Fruit fly (Drosophila melanogaster) whole organism, prepupa: ENCODE measurements around the gene CG10725.

ENCODE experiments used
- Blimp-1 ChIP-seq: fragments of 200-800 bp; sonication (Bioruptor generic); optimal IDR thresholded peaks from 3 replicates; lab custom pipeline; 2017; ENCODE audit warnings: missing biosample characterization, missing genetic modification characterization, mild to moderate bottlenecking, moderate library complexity, missing genetic modification reagents
- CG10669 ChIP-seq: fragments of 200-800 bp; sonication (Bioruptor generic); optimal IDR thresholded peaks from 3 replicates; lab custom pipeline; 2018; ENCODE audit warnings: missing biosample characterization, mild to moderate bottlenecking, missing genetic modification characterization, moderate library complexity
- CG11294 ChIP-seq: fragments of 200-800 bp; sonication (Bioruptor generic); IDR thresholded peaks from 2 replicates; pipeline ENCODE4 v1.3.6; 2022; ENCODE audit warnings: missing biosample characterization, missing genetic modification characterization
- CG11762 ChIP-seq: fragments of 200-800 bp; sonication (Bioruptor generic); optimal IDR thresholded peaks from 3 replicates; lab custom pipeline; 2016; ENCODE audit warnings: missing biosample characterization, missing genetic modification characterization; ENCODE audit not compliant: insufficient read depth
- CG11902 ChIP-seq: fragments of 200-800 bp; sonication (Bioruptor generic); optimal IDR thresholded peaks from 3 replicates; lab custom pipeline; 2016; ENCODE audit warnings: missing biosample characterization, missing genetic modification characterization
- CG15336 ChIP-seq: fragments of 200-800 bp; sonication (Bioruptor generic); IDR thresholded peaks from 2 replicates; pipeline ENCODE4 v1.3.6; 2022; ENCODE audit warnings: missing biosample characterization, missing genetic modification characterization
- CG3032 ChIP-seq: fragments of 200-800 bp; optimal IDR thresholded peaks from 2 replicates; lab custom pipeline; 2019; ENCODE audit warnings: missing biosample characterization, mild to moderate bottlenecking, missing genetic modification characterization, moderate library complexity
- CG31627 ChIP-seq: fragments of 200-800 bp; sonication (Bioruptor generic); optimal IDR thresholded peaks from 3 replicates; lab custom pipeline; 2016; ENCODE audit warnings: missing biosample characterization, missing genetic modification characterization
- CG32006 ChIP-seq: fragments of 200-800 bp; sonication (Bioruptor generic); optimal IDR thresholded peaks from 3 replicates; lab custom pipeline; 2017; ENCODE audit warnings: missing biosample characterization, mild to moderate bottlenecking, missing genetic modification characterization
- CG3919 ChIP-seq: fragments of 200-800 bp; sonication (Bioruptor generic); optimal IDR thresholded peaks from 3 replicates; lab custom pipeline; 2016; ENCODE audit warnings: missing biosample characterization, missing genetic modification characterization
- CG4318 ChIP-seq: fragments of 200-800 bp; sonication (Bioruptor generic); optimal IDR thresholded peaks from 3 replicates; lab custom pipeline; 2017; ENCODE audit warnings: missing biosample characterization, mild to moderate bottlenecking, missing genetic modification characterization
- CG6163 ChIP-seq: fragments of 200-800 bp; sonication (Bioruptor generic); IDR thresholded peaks from 3 replicates; pipeline ENCODE4 v1.3.6; 2022; ENCODE audit warnings: missing biosample characterization, missing genetic modification characterization
- CG6276 ChIP-seq: fragments of 200-800 bp; sonication (Bioruptor generic); optimal IDR thresholded peaks from 2 replicates; lab custom pipeline; 2017; ENCODE audit warnings: missing biosample characterization, mild to moderate bottlenecking, missing genetic modification characterization
- CG6792 ChIP-seq: fragments of 200-800 bp; sonication (Bioruptor generic); optimal IDR thresholded peaks from 3 replicates; lab custom pipeline; 2016; ENCODE audit warnings: missing biosample characterization, missing genetic modification characterization
- CG6808 ChIP-seq: fragments of 200-800 bp; sonication (Bioruptor generic); optimal IDR thresholded peaks from 3 replicates; lab custom pipeline; 2017; ENCODE audit warnings: missing biosample characterization, missing genetic modification characterization, mild to moderate bottlenecking, moderate library complexity, missing genetic modification reagents
- CG6854 ChIP-seq: fragments of 200-800 bp; sonication (Bioruptor generic); optimal IDR thresholded peaks from 2 replicates; lab custom pipeline; 2017; ENCODE audit warnings: missing biosample characterization, mild to moderate bottlenecking, missing genetic modification characterization
- CG7368 ChIP-seq: fragments of 200-800 bp; sonication (Bioruptor generic); optimal IDR thresholded peaks from 3 replicates; lab custom pipeline; 2016; ENCODE audit warnings: missing biosample characterization, missing genetic modification characterization
- CG8119 ChIP-seq: fragments of 200-800 bp; sonication (Bioruptor generic); IDR thresholded peaks from 3 replicates; pipeline ENCODE4 v1.3.6; 2022; ENCODE audit warnings: missing biosample characterization, missing genetic modification characterization
- CG8632 ChIP-seq: fragments of 200-800 bp; sonication (Bioruptor generic); optimal IDR thresholded peaks from 3 replicates; lab custom pipeline; 2016; ENCODE audit warnings: missing biosample characterization, missing genetic modification characterization
- CG9139 ChIP-seq: fragments of 200-800 bp; sonication (Bioruptor generic); optimal IDR thresholded peaks from 3 replicates; lab custom pipeline; 2017; ENCODE audit warnings: missing biosample characterization, mild to moderate bottlenecking, missing genetic modification characterization
- Eip75B ChIP-seq: fragments of 200-800 bp; sonication (Bioruptor generic); optimal IDR thresholded peaks from 3 replicates; lab custom pipeline; 2016; ENCODE audit warnings: missing biosample characterization, missing genetic modification characterization
- Eip93F ChIP-seq: fragments of 200-800 bp; sonication (Bioruptor generic); optimal IDR thresholded peaks from 2 replicates; lab custom pipeline; 2016; ENCODE audit warnings: missing biosample characterization, mild to moderate bottlenecking, missing genetic modification characterization
- Ets21C ChIP-seq: fragments of 200-800 bp; sonication (Bioruptor generic); optimal IDR thresholded peaks from 3 replicates; lab custom pipeline; 2016; ENCODE audit warnings: missing biosample characterization, missing genetic modification characterization
- Ets96B ChIP-seq: fragments of 200-800 bp; optimal IDR thresholded peaks from 2 replicates; lab custom pipeline; 2019; ENCODE audit warnings: missing biosample characterization, mild to moderate bottlenecking, missing genetic modification characterization, moderate library complexity
- Hr38 ChIP-seq: sonication (Bioruptor generic); optimal IDR thresholded peaks from 2 replicates; lab custom pipeline; 2016; ENCODE audit warnings: missing biosample characterization, missing genetic modification characterization
- Hr39 ChIP-seq: fragments of 200-800 bp; sonication (Bioruptor generic); optimal IDR thresholded peaks from 2 replicates; lab custom pipeline; 2016; ENCODE audit warnings: missing biosample characterization, missing genetic modification characterization
- Hr4 ChIP-seq: fragments of 200-800 bp; sonication (Bioruptor generic); optimal IDR thresholded peaks from 3 replicates; lab custom pipeline; 2016; ENCODE audit warnings: missing biosample characterization, missing genetic modification characterization
- Met ChIP-seq: fragments of 200-800 bp; sonication (Bioruptor generic); optimal IDR thresholded peaks from 3 replicates; lab custom pipeline; 2016; ENCODE audit warnings: missing biosample characterization, missing genetic modification characterization
- OdsH ChIP-seq: fragments of 200-800 bp; sonication (Bioruptor generic); optimal IDR thresholded peaks from 3 replicates; lab custom pipeline; 2016; ENCODE audit warnings: missing biosample characterization, missing genetic modification characterization
- Smox ChIP-seq: fragments of 200-800 bp; sonication (Bioruptor generic); optimal IDR thresholded peaks from 3 replicates; lab custom pipeline; 2016; ENCODE audit warnings: missing biosample characterization, missing genetic modification characterization
- Sox102F ChIP-seq: fragments of 200-800 bp; sonication (Bioruptor generic); optimal IDR thresholded peaks from 2 replicates; lab custom pipeline; 2016; ENCODE audit warnings: missing biosample characterization, mild to moderate bottlenecking, missing genetic modification characterization
- Sox14 ChIP-seq: fragments of 200-800 bp; sonication (Bioruptor generic); optimal IDR thresholded peaks from 3 replicates; lab custom pipeline; 2016; ENCODE audit warnings: missing biosample characterization, missing genetic modification characterization
- Sox15 ChIP-seq: fragments of 200-800 bp; sonication (Bioruptor generic); optimal IDR thresholded peaks from 3 replicates; lab custom pipeline; 2016; ENCODE audit warnings: missing biosample characterization, missing genetic modification characterization
- achi ChIP-seq: fragments of 200-800 bp; sonication (Bioruptor generic); optimal IDR thresholded peaks from 3 replicates; lab custom pipeline; 2016; ENCODE audit warnings: missing biosample characterization, missing genetic modification characterization
- acj6 ChIP-seq: fragments of 200-800 bp; sonication (Bioruptor generic); optimal IDR thresholded peaks from 3 replicates; lab custom pipeline; 2016; ENCODE audit warnings: missing biosample characterization, missing genetic modification characterization
- cyc ChIP-seq: fragments of 200-800 bp; sonication (Bioruptor generic); optimal IDR thresholded peaks from 3 replicates; lab custom pipeline; 2016; ENCODE audit warnings: missing biosample characterization, missing genetic modification characterization
- dac ChIP-seq: fragments of 200-800 bp; sonication (Bioruptor generic); optimal IDR thresholded peaks from 2 replicates; lab custom pipeline; 2017; ENCODE audit warnings: missing biosample characterization, mild to moderate bottlenecking, missing genetic modification characterization
- eg ChIP-seq: fragments of 200-800 bp; sonication (Bioruptor generic); IDR thresholded peaks from 3 replicates; pipeline ENCODE4 v1.3.6; 2022; ENCODE audit warnings: missing biosample characterization, missing genetic modification characterization
- esn ChIP-seq: fragments of 200-800 bp; sonication (Bioruptor generic); optimal IDR thresholded peaks from 2 replicates; lab custom pipeline; 2016; ENCODE audit warnings: missing biosample characterization, mild to moderate bottlenecking, missing genetic modification characterization, moderate library complexity
- fd85E ChIP-seq: fragments of 200-800 bp; sonication (Bioruptor generic); optimal IDR thresholded peaks from 3 replicates; lab custom pipeline; 2016; ENCODE audit warnings: missing biosample characterization, missing genetic modification characterization
- lz ChIP-seq: fragments of 200-800 bp; sonication (Bioruptor generic); optimal IDR thresholded peaks from 3 replicates; lab custom pipeline; 2016; ENCODE audit warnings: missing biosample characterization, missing genetic modification characterization
- net ChIP-seq: fragments of 200-800 bp; sonication (Bioruptor generic); optimal IDR thresholded peaks from 3 replicates; lab custom pipeline; 2016; ENCODE audit warnings: missing biosample characterization, missing genetic modification characterization
- pdm3 ChIP-seq: fragments of 200-800 bp; sonication (Bioruptor generic); optimal IDR thresholded peaks from 3 replicates; lab custom pipeline; 2016; ENCODE audit warnings: missing biosample characterization, missing genetic modification characterization
- salr ChIP-seq, 2 experiments: fragments of 200-800 bp; sonication (Bioruptor generic); optimal IDR thresholded peaks; 3 replicates each; lab custom pipeline; 2016 to 2018; ENCODE audit warnings: missing biosample characterization in 2 of 2, missing genetic modification characterization in 2 of 2, mild to moderate bottlenecking in 1 of 2
- spab ChIP-seq: fragments of 200-800 bp; sonication (Bioruptor generic); optimal IDR thresholded peaks from 2 replicates; lab custom pipeline; 2017; ENCODE audit warnings: missing biosample characterization, mild to moderate bottlenecking, missing genetic modification characterization, missing genetic modification reagents
- svp ChIP-seq: fragments of 200-800 bp; sonication (Bioruptor generic); peaks from one replicate; lab custom pipeline; 2016; ENCODE audit warnings: missing biosample characterization, missing genetic modification characterization
- topi ChIP-seq: fragments of 200-800 bp; sonication (Bioruptor generic); optimal IDR thresholded peaks from 3 replicates; lab custom pipeline; 2016; ENCODE audit warnings: missing biosample characterization, missing genetic modification characterization
- vri ChIP-seq: fragments of 200-800 bp; sonication (Bioruptor generic); optimal IDR thresholded peaks from 3 replicates; lab custom pipeline; 2016; ENCODE audit warnings: missing biosample characterization, mild to moderate bottlenecking, missing genetic modification characterization

Gene CG10725

dm6 chr3L:13442400-13442799, 4.6 kb downstream of the CG10725 start, which contains the start of gene cmb (continued):
- peak; percentile 59 for TF ChIP-seq CG11762 (GFP tag; lab: Kevin White, UChicago)
- peak; percentile 56 for TF ChIP-seq CG8632 (GFP tag; lab: Kevin White, UChicago)
- peak; percentile 60 for TF ChIP-seq esn (GFP tag; lab: Kevin White, UChicago)
- peak; percentile 31 for TF ChIP-seq Eip93F (GFP tag; lab: Kevin White, UChicago)
- peak; percentile 16 for TF ChIP-seq Blimp-1 (GFP tag; lab: Kevin White, UChicago)
- peak; percentile 49 for TF ChIP-seq CG6792 (GFP tag; lab: Kevin White, UChicago)
- no peak for TF ChIP-seq CG31627 (GFP tag; lab: Kevin White, UChicago)

- TF ChIP-seq eg (peak; percentile 87), Sox15 (no peak), lz (GFP tag; lab: Kevin White, UChicago) (peak; percentile 18), CG15336 (GFP tag; lab: Robert Waterston, UW) (0 out of 2 replicates have a peak, but pooled peaks have one; percentile 18), CG6792 (GFP tag; lab: Kevin White, UChicago) (peak; percentile 29), CG3919 (peak; percentile 89), OdsH (GFP tag; lab: Kevin White, UChicago) (peak; percentile 51), CG4318 (GFP tag; lab: Kevin White, UChicago) (peak; percentile 3), svp (peak; percentile 81), acj6 (GFP tag; lab: Kevin White, UChicago) (peak; percentile 46), net (peak; percentile 52), spab (no peak), Hr38 (GFP tag; lab: Kevin White, UChicago) (no peak), dac (GFP tag; lab: Kevin White, UChicago) (no peak), fd85E (GFP tag; lab: Kevin White, UChicago) (peak; percentile 10), salr (GFP tag; optimal IDR thresholded peaks at IDR 0.05; lab: Kevin White, UChicago) (peak in 1 of 2 experiments; percentile 34), Hr4 (GFP tag; lab: Kevin White, UChicago) (peak; percentile 30), Hr39 (GFP tag; lab: Kevin White, UChicago) (no peak), CG7368 (GFP tag; lab: Kevin White, UChicago) (peak; percentile 56), Smox (GFP tag; lab: Kevin White, UChicago) (no peak), Blimp-1 (GFP tag; lab: Kevin White, UChicago) (peak; percentile 81), CG6163 (GFP tag; lab: Robert Waterston, UW) (peak; percentile 85), CG11294 (GFP tag; lab: Robert Waterston, UW) (peak; percentile 51; the same call in 1 of the 2 replicates), CG31627 (GFP tag; lab: Kevin White, UChicago) (peak; percentile 23), Eip75B (GFP tag; lab: Kevin White, UChicago) (no peak), CG6854 (GFP tag; lab: Kevin White, UChicago) (peak; percentile 48), vri (no peak), CG8119 (peak; percentile 38; the same call in 2 of the 3 replicates), Ets96B (tag; lab: Kevin White, UChicago) (peak; percentile 40), Sox14 (GFP tag; lab: Kevin White, UChicago) (peak; percentile 23), CG10669 (GFP tag; lab: Kevin White, UChicago) (peak; percentile 78), CG8632 (GFP tag; lab: Kevin White, UChicago) (no peak), Met (peak; percentile 76), CG6808 (peak; percentile 36), Sox102F (GFP tag; lab: Kevin White, UChicago) (peak; percentile 36), CG11902 (GFP tag; lab: Kevin White, UChicago) (peak; percentile 66), achi (GFP tag; lab: Kevin White, UChicago) (peak; percentile 42), pdm3 (GFP tag; lab: Kevin White, UChicago) (peak; percentile 49), Ets21C (GFP tag; lab: Kevin White, UChicago) (no peak), CG9139 (GFP tag; lab: Kevin White, UChicago) (peak; percentile 28), CG32006 (GFP tag; lab: Kevin White, UChicago) (peak; percentile 42), topi (GFP tag; lab: Kevin White, UChicago) (peak; percentile 65), cyc (GFP tag; lab: Kevin White, UChicago) (peak; percentile 69), Eip93F (GFP tag; lab: Kevin White, UChicago) (no peak), CG3032 (tag; lab: Kevin White, UChicago) (peak; percentile 44), CG6276 (GFP tag; lab: Kevin White, UChicago) (peak; percentile 26)
These were observed 12.5 kb downstream of the CG10725 start, which contains the start of the genes JMJD7 and CG10738 for dm6 chr3L:13450177-13450793. Gene JMJD7 (minus strand): TSS chr3L:13450283. Gene CG10738 (plus strand): TSS chr3L:13450770.
